Fruit fly (Drosophila melanogaster) whole organism, embryonic: ENCODE results near the gene rgn.

Source experiments
- BtbVII ChIP-seq: fragments of 200-800 bp; sonication (Bioruptor generic); optimal IDR thresholded peaks from 3 replicates; lab custom pipeline; 2017; ENCODE audit warnings: missing biosample characterization, mild to moderate bottlenecking, missing genetic modification characterization
- CG10274 ChIP-seq: fragments of 200-800 bp; sonication (Bioruptor generic); optimal IDR thresholded peaks from 3 replicates; lab custom pipeline; 2017; ENCODE audit warnings: missing biosample characterization, mild to moderate bottlenecking, missing genetic modification characterization
- CG10366 ChIP-seq: fragments of 200-800 bp; sonication (Bioruptor generic); IDR thresholded peaks from 2 replicates; pipeline ENCODE4 v1.3.6; 2022; ENCODE audit warnings: missing biosample characterization, missing genetic modification characterization
- CG11398 ChIP-seq: fragments of 200-800 bp; sonication (Bioruptor generic); optimal IDR thresholded peaks from 2 replicates; lab custom pipeline; 2016; ENCODE audit warnings: missing biosample characterization, missing genetic modification characterization
- CG12219 ChIP-seq: fragments of 200-800 bp; sonication (Bioruptor generic); optimal IDR thresholded peaks from 3 replicates; lab custom pipeline; 2018; ENCODE audit warnings: missing biosample characterization, mild to moderate bottlenecking, missing genetic modification characterization
- CG12299 ChIP-seq: fragments of 200-800 bp; sonication (Bioruptor generic); optimal IDR thresholded peaks from 2 replicates; lab custom pipeline; 2018; ENCODE audit warnings: missing biosample characterization, mild to moderate bottlenecking, missing genetic modification characterization
- CG14441 ChIP-seq: fragments of 200-800 bp; sonication (Bioruptor generic); IDR thresholded peaks from 2 replicates; pipeline ENCODE4 v1.3.6; 2022; ENCODE audit warnings: missing biosample characterization, missing genetic modification characterization
- CG15601 ChIP-seq: fragments of 200-800 bp; sonication (Bioruptor generic); optimal IDR thresholded peaks from 3 replicates; lab custom pipeline; 2019; ENCODE audit warnings: missing biosample characterization, mild to moderate bottlenecking, missing genetic modification characterization, moderate library complexity
- CG17612 ChIP-seq: fragments of 200-800 bp; sonication (Bioruptor generic); IDR thresholded peaks from 2 replicates; pipeline ENCODE4 v1.3.6; 2022; ENCODE audit warnings: missing biosample characterization, missing genetic modification characterization
- CG17829 ChIP-seq: fragments of 200-800 bp; optimal IDR thresholded peaks from 2 replicates; lab custom pipeline; 2019; ENCODE audit warnings: missing biosample characterization, mild to moderate bottlenecking, missing genetic modification characterization, moderate library complexity
- CG32772 ChIP-seq: fragments of 200-800 bp; sonication (Bioruptor generic); IDR thresholded peaks from 2 replicates; pipeline ENCODE4 v1.3.6; 2022; ENCODE audit warnings: missing biosample characterization, missing genetic modification characterization
- CG42726 ChIP-seq: fragments of 200-800 bp; sonication (Bioruptor generic); IDR thresholded peaks from 2 replicates; pipeline ENCODE4 v1.3.6; 2022; ENCODE audit warnings: missing biosample characterization, missing genetic modification characterization; ENCODE audit not compliant: partially characterized antibody
- CG8281 ChIP-seq: fragments of 200-800 bp; sonication (Bioruptor generic); optimal IDR thresholded peaks from 2 replicates; lab custom pipeline; 2018; ENCODE audit warnings: missing biosample characterization, mild to moderate bottlenecking, missing genetic modification characterization, moderate library complexity
- CG8290 ChIP-seq, 3 experiments: fragments of 200-800 bp; sonication (Bioruptor generic); optimal IDR thresholded peaks; 2 replicates each; lab custom pipeline; 2016 to 2019; ENCODE audit warnings: missing biosample characterization in 3 of 3, missing genetic modification characterization in 3 of 3, mild to moderate bottlenecking in 2 of 3, moderate library complexity in 1 of 3
- CG8359 ChIP-seq: fragments of 200-800 bp; sonication (Bioruptor generic); optimal IDR thresholded peaks from 2 replicates; lab custom pipeline; 2017; ENCODE audit warnings: missing biosample characterization, mild to moderate bottlenecking, missing genetic modification characterization, borderline replicate concordance
- CG9215 ChIP-seq: fragments of 200-800 bp; sonication (Bioruptor generic); IDR thresholded peaks from 2 replicates; pipeline ENCODE4 v1.3.6; 2022; ENCODE audit warnings: missing biosample characterization, missing genetic modification characterization
- D ChIP-seq, 2 experiments: fragments of 200-800 bp in 1 of 2; fragments of >200 bp in 1 of 2; sonication (Bioruptor generic) in 1 of 2; optimal IDR thresholded peaks; 2 replicates in 1 of 2; 3 replicates in 1 of 2; lab custom pipeline; 2017; ENCODE audit warnings: mild to moderate bottlenecking in 1 of 2, missing biosample characterization in 1 of 2, missing genetic modification characterization in 1 of 2, missing genetic modification reagents in 1 of 2
- Dbx ChIP-seq: fragments of 200-800 bp; sonication (Bioruptor generic); IDR thresholded peaks from 3 replicates; pipeline ENCODE4 v1.3.6; 2022; ENCODE audit warnings: missing biosample characterization, missing genetic modification characterization
- Dp ChIP-seq: fragments of 200-800 bp; sonication (Bioruptor generic); optimal IDR thresholded peaks from 2 replicates; lab custom pipeline; 2018; ENCODE audit warnings: missing biosample characterization, mild to moderate bottlenecking, missing genetic modification characterization, moderate library complexity
- Fer2 ChIP-seq: fragments of 200-800 bp; sonication (Bioruptor generic); optimal IDR thresholded peaks from 2 replicates; lab custom pipeline; 2018; ENCODE audit warnings: missing biosample characterization, mild to moderate bottlenecking, missing genetic modification characterization, moderate library complexity
- Hmr ChIP-seq: fragments of 200-800 bp; sonication (Bioruptor generic); optimal IDR thresholded peaks from 3 replicates; lab custom pipeline; 2017; ENCODE audit warnings: mild to moderate bottlenecking, missing biosample characterization, missing genetic modification reagents, missing genetic modification characterization
- Hr51 ChIP-seq, 2 experiments: fragments of 200-800 bp; sonication (Bioruptor generic); optimal IDR thresholded peaks; 2 replicates in 1 of 2; 3 replicates in 1 of 2; lab custom pipeline; 2016 to 2018; ENCODE audit warnings: missing biosample characterization in 2 of 2, missing genetic modification characterization in 2 of 2, mild to moderate bottlenecking in 1 of 2, moderate library complexity in 1 of 2
- Lhr ChIP-seq: fragments of 200-800 bp; sonication (Bioruptor generic); optimal IDR thresholded peaks from 3 replicates; lab custom pipeline; 2017; ENCODE audit warnings: mild to moderate bottlenecking, missing biosample characterization, missing genetic modification reagents, missing genetic modification characterization
- Lim3 ChIP-seq: fragments of 200-800 bp; sonication (Bioruptor generic); IDR thresholded peaks from 2 replicates; pipeline ENCODE4 v1.3.6; 2022; ENCODE audit warnings: missing biosample characterization, missing genetic modification characterization
- MESR4 ChIP-seq: fragments of 200-800 bp; sonication (Bioruptor generic); optimal IDR thresholded peaks from 2 replicates; lab custom pipeline; 2018; ENCODE audit warnings: missing biosample characterization, mild to moderate bottlenecking, missing genetic modification characterization, moderate library complexity
- NK7.1 ChIP-seq: fragments of 200-800 bp; sonication (Bioruptor generic); optimal IDR thresholded peaks from 3 replicates; lab custom pipeline; 2016; ENCODE audit warnings: missing biosample characterization, missing genetic modification characterization
- Ptx1 ChIP-seq: fragments of 200-800 bp; sonication (Bioruptor generic); IDR thresholded peaks from 2 replicates; pipeline ENCODE4 v1.3.6; 2022; ENCODE audit warnings: missing biosample characterization, missing genetic modification characterization
- Vsx1 ChIP-seq: fragments of 200-800 bp; sonication (Bioruptor generic); optimal IDR thresholded peaks from 2 replicates; lab custom pipeline; 2017; ENCODE audit warnings: missing biosample characterization, mild to moderate bottlenecking, missing genetic modification characterization, missing genetic modification reagents
- bab2 ChIP-seq: fragments of 200-800 bp; sonication (Bioruptor generic); optimal IDR thresholded peaks from 2 replicates; lab custom pipeline; 2016; ENCODE audit warnings: missing biosample characterization, missing genetic modification characterization
- br ChIP-seq: fragments of >200 bp; optimal IDR thresholded peaks from 2 replicates; lab custom pipeline; 2017
- ci ChIP-seq: fragments of 200-800 bp; sonication (Bioruptor generic); IDR thresholded peaks from 3 replicates; pipeline ENCODE4 v1.3.6; 2022; ENCODE audit warnings: missing biosample characterization, missing genetic modification characterization
- crol ChIP-seq: fragments of 200-800 bp; sonication (Bioruptor generic); IDR thresholded peaks from 2 replicates; pipeline ENCODE4 v1.3.6; 2022; ENCODE audit warnings: missing biosample characterization, missing genetic modification characterization
- esg ChIP-seq: fragments of 200-800 bp; sonication (Bioruptor generic); conservative IDR thresholded peaks from 2 replicates; pipeline ENCODE4 v1.3.6; 2022; ENCODE audit warnings: missing biosample characterization, missing genetic modification characterization
- fd64A ChIP-seq: fragments of 200-800 bp; sonication (Bioruptor generic); optimal IDR thresholded peaks from 3 replicates; lab custom pipeline; 2018; ENCODE audit warnings: missing biosample characterization, mild to moderate bottlenecking, missing genetic modification characterization
- gcm ChIP-seq: fragments of 200-800 bp; sonication (Bioruptor generic); optimal IDR thresholded peaks from 2 replicates; lab custom pipeline; 2019; ENCODE audit warnings: missing biosample characterization, mild to moderate bottlenecking, missing genetic modification characterization, moderate library complexity
- gt ChIP-seq: fragments of 200-800 bp; sonication (Bioruptor generic); IDR thresholded peaks from 2 replicates; pipeline ENCODE4 v1.3.6; 2022; ENCODE audit warnings: missing biosample characterization, missing genetic modification characterization
- maf-S ChIP-seq: fragments of 200-800 bp; sonication (Bioruptor generic); optimal IDR thresholded peaks from 2 replicates; lab custom pipeline; 2016; ENCODE audit warnings: missing biosample characterization, missing genetic modification characterization
- odd ChIP-seq: fragments of 200-800 bp; sonication (Bioruptor generic); optimal IDR thresholded peaks from 2 replicates; lab custom pipeline; 2017; ENCODE audit warnings: missing biosample characterization, mild to moderate bottlenecking, missing genetic modification characterization
- org-1 ChIP-seq: fragments of 200-800 bp; sonication (Bioruptor generic); optimal IDR thresholded peaks from 2 replicates; lab custom pipeline; 2017; ENCODE audit warnings: missing biosample characterization, missing genetic modification characterization
- otp ChIP-seq: fragments of 200-800 bp; sonication (Bioruptor generic); IDR thresholded peaks from 3 replicates; pipeline ENCODE4, ENCODE4 v1.3.6; 2022; ENCODE audit warnings: missing biosample characterization, missing genetic modification characterization
- prd ChIP-seq, 3 experiments: fragments of >200 bp in 2 of 3; fragments of 200-800 bp in 1 of 3; sonication (Bioruptor generic) in 1 of 3; optimal IDR thresholded peaks in 2 of 3; IDR thresholded peaks in 1 of 3; 2 replicates in 2 of 3; 3 replicates in 1 of 3; pipeline versions ENCODE4 v1.3.6 to Lab custom; 2017 to 2022; ENCODE audit warnings: missing biosample characterization in 1 of 3, missing genetic modification characterization in 1 of 3
- pros ChIP-seq: fragments of 200-800 bp; sonication (Bioruptor generic); optimal IDR thresholded peaks from 3 replicates; lab custom pipeline; 2019; ENCODE audit warnings: missing biosample characterization, mild to moderate bottlenecking, missing genetic modification characterization, moderate library complexity
- salm ChIP-seq: fragments of 200-800 bp; sonication (Bioruptor generic); optimal IDR thresholded peaks from 2 replicates; lab custom pipeline; 2018; ENCODE audit warnings: missing biosample characterization, mild to moderate bottlenecking, missing genetic modification characterization
- schlank ChIP-seq: fragments of 200-800 bp; sonication (Bioruptor generic); optimal IDR thresholded peaks from 2 replicates; lab custom pipeline; 2018; ENCODE audit warnings: missing biosample characterization, mild to moderate bottlenecking, missing genetic modification characterization
- shn ChIP-seq: fragments of 200-800 bp; sonication (Bioruptor generic); optimal IDR thresholded peaks from 3 replicates; lab custom pipeline; 2016; ENCODE audit warnings: missing biosample characterization, missing genetic modification characterization
- sim ChIP-seq: fragments of 200-800 bp; sonication (Bioruptor generic); IDR thresholded peaks from 2 replicates; pipeline ENCODE4 v1.3.6; 2022; ENCODE audit warnings: missing biosample characterization, missing genetic modification characterization
- tna ChIP-seq: fragments of 200-800 bp; sonication (Bioruptor generic); IDR thresholded peaks from 2 replicates; pipeline ENCODE4 v1.3.6; 2022; ENCODE audit warnings: missing biosample characterization, missing genetic modification characterization; ENCODE audit not compliant: partially characterized antibody
- unc-4 ChIP-seq: fragments of 200-800 bp; sonication (Bioruptor generic); IDR thresholded peaks from 2 replicates; pipeline ENCODE4 v1.3.6; 2022; ENCODE audit warnings: missing biosample characterization, missing genetic modification characterization; ENCODE audit not compliant: partially characterized antibody
- zfh2 ChIP-seq: fragments of 200-800 bp; sonication (Bioruptor generic); optimal IDR thresholded peaks from 2 replicates; lab custom pipeline; 2016; ENCODE audit warnings: missing biosample characterization, missing genetic modification characterization

Gene rgn

dm6 chr3L:21464240-21464639, 81.9 kb downstream of the rgn start (continued):
- TF ChIP-seq CG12299 (tag; lab: Kevin White, UChicago) (peak; percentile 9), NK7.1 (peak; percentile 64), CG10274 (peak; percentile 28), CG32772 (0 out of 2 replicates have a peak, but pooled peaks have one; percentile 42), gcm (GFP tag; lab: Kevin White, UChicago) (peak; percentile 75), odd (GFP tag; lab: Kevin White, UChicago) (peak; percentile 56), CG11398 (GFP tag; lab: Kevin White, UChicago) (peak; percentile 64), unc-4 (no peak), CG42726 (GFP tag; lab: Robert Waterston, UW) (no peak), salm (tag; lab: Kevin White, UChicago) (peak; percentile 75), shn (peak; percentile 27), Lhr (GFP tag; lab: Kevin White, UChicago) (peak; percentile 87), gt (peak; percentile 51; the same call in 1 of the 2 replicates), Ptx1 (GFP tag; lab: Robert Waterston, UW) (no peak), tna (GFP tag; lab: Robert Waterston, UW) (no peak), Fer2 (tag; lab: Kevin White, UChicago) (no peak), schlank (tag; lab: Kevin White, UChicago) (peak; percentile 10), CG9215 (no peak), CG8359 (peak; percentile 89), ci (GFP tag; lab: Robert Waterston, UW) (peak; percentile 83), otp (peak; percentile 69; the same call in 2 of the 3 replicates), CG17612 (GFP tag; lab: Robert Waterston, UW) (no peak), MESR4 (GFP tag; lab: Kevin White, UChicago) (no peak), zfh2 (GFP tag; lab: Kevin White, UChicago) (no peak), org-1 (GFP tag; lab: Kevin White, UChicago) (peak; percentile 81), CG12219 (GFP tag; lab: Kevin White, UChicago) (peak; percentile 41), D (optimal IDR thresholded peaks at IDR 0.05; lab: Kevin White, UChicago) (no peak), D (GFP tag; optimal IDR thresholded peaks at IDR 0.05; lab: Kevin White, UChicago) (peak; percentile 84), BtbVII (peak; percentile 66), esg (no peak), CG15601 (tag; lab: Kevin White, UChicago) (peak; percentile 80), crol (GFP tag; lab: Robert Waterston, UW) (peak; percentile 56), prd (optimal IDR thresholded peaks at IDR 0.05; lab: Kevin White, UChicago) (no peak), prd (GFP tag; IDR thresholded peaks at IDR 0.05; lab: Robert Waterston, UW) (peak; percentile 70), pros (no peak), Dbx (GFP tag; lab: Robert Waterston, UW) (no peak), bab2 (GFP tag; lab: Kevin White, UChicago) (peak; percentile 80), Vsx1 (GFP tag; lab: Kevin White, UChicago) (peak; percentile 85), maf-S (no peak), CG14441 (GFP tag; lab: Robert Waterston, UW) (no peak), Hr51 (GFP tag; optimal IDR thresholded peaks at IDR 0.05; lab: Kevin White, UChicago) (peak in 1 of 2 experiments; percentile 57), CG10366 (no peak), CG8290 (GFP tag; optimal IDR thresholded peaks at IDR 0.05; lab: Kevin White, UChicago) (peak; percentile 15), CG8290 (tag; optimal IDR thresholded peaks at IDR 0.05; lab: Kevin White, UChicago) (peak in 1 of 2 experiments; percentile 77), fd64A (peak; percentile 91), Lim3 (GFP tag; lab: Robert Waterston, UW) (no peak), CG17829 (tag; lab: Kevin White, UChicago) (peak; percentile 89), Dp (GFP tag; lab: Kevin White, UChicago) (no peak), br (lab: Kevin White, UChicago) (no peak), CG8281 (peak; percentile 43), Hmr (GFP tag; lab: Kevin White, UChicago) (peak; percentile 12), sim (GFP tag; lab: Robert Waterston, UW) (peak; percentile 85)
